Fruit fly (Drosophila melanogaster) whole organism, embryonic: ENCODE measurements around the gene bol.

Source experiments
- CG12104 ChIP-seq: fragments of 200-800 bp; sonication (Bioruptor generic); optimal IDR thresholded peaks from 3 replicates; lab custom pipeline; 2016; ENCODE audit warnings: missing biosample characterization, missing genetic modification characterization
- CG1602 ChIP-seq: fragments of 200-800 bp; sonication (Bioruptor generic); optimal IDR thresholded peaks from 3 replicates; lab custom pipeline; 2016; ENCODE audit warnings: missing biosample characterization, missing genetic modification characterization
- CG17328 ChIP-seq: fragments of 200-800 bp; sonication (Bioruptor generic); IDR thresholded peaks from 2 replicates; pipeline ENCODE4 v1.3.6; 2022; ENCODE audit warnings: missing biosample characterization, missing genetic modification characterization
- CG3281 ChIP-seq: fragments of 200-800 bp; sonication (Bioruptor generic); optimal IDR thresholded peaks from 3 replicates; lab custom pipeline; 2017; ENCODE audit warnings: missing biosample characterization, mild to moderate bottlenecking, missing genetic modification characterization
- CG4328 ChIP-seq: fragments of 200-800 bp; sonication (Bioruptor generic); optimal IDR thresholded peaks from 3 replicates; lab custom pipeline; 2017; ENCODE audit warnings: missing biosample characterization, missing genetic modification reagents, missing genetic modification characterization
- CG9437 ChIP-seq: fragments of 200-800 bp; sonication (Bioruptor generic); optimal IDR thresholded peaks from 2 replicates; lab custom pipeline; 2018; ENCODE audit warnings: missing biosample characterization, mild to moderate bottlenecking, missing genetic modification characterization
- Doc2 ChIP-seq: fragments of 200-800 bp; sonication (Bioruptor generic); IDR thresholded peaks from 2 replicates; pipeline ENCODE4 v1.3.6; 2022; ENCODE audit warnings: missing biosample characterization, missing genetic modification characterization
- ac ChIP-seq: fragments of 200-800 bp; sonication (Bioruptor generic); optimal IDR thresholded peaks from 3 replicates; lab custom pipeline; 2017; ENCODE audit warnings: missing biosample characterization, mild to moderate bottlenecking, missing genetic modification characterization
- cwo ChIP-seq: fragments of 200-800 bp; sonication (Bioruptor generic); optimal IDR thresholded peaks from 3 replicates; lab custom pipeline; 2017; ENCODE audit warnings: missing biosample characterization, missing genetic modification characterization, mild to moderate bottlenecking, moderate library complexity, missing genetic modification reagents
- hbn ChIP-seq: fragments of 200-800 bp; sonication (Bioruptor generic); IDR thresholded peaks from 2 replicates; pipeline ENCODE4 v1.3.6; 2022; ENCODE audit warnings: missing biosample characterization, missing genetic modification characterization; ENCODE audit not compliant: partially characterized antibody
- pan ChIP-seq, 4 experiments: fragments of >200 bp in 3 of 4; fragments of 200-800 bp in 1 of 4; sonication (Bioruptor generic) in 1 of 4; optimal IDR thresholded peaks in 3 of 4; IDR thresholded peaks in 1 of 4; 2 replicates each; pipeline versions ENCODE4 v1.3.6 to Lab custom; 2017 to 2022; ENCODE audit warnings: missing biosample characterization in 2 of 4, missing genetic modification characterization in 2 of 4, mixed read lengths in 1 of 4
- row ChIP-seq: fragments of 200-800 bp; sonication (Bioruptor generic); IDR thresholded peaks from 3 replicates; pipeline ENCODE4 v1.3.6; 2022; ENCODE audit warnings: missing biosample characterization, missing genetic modification characterization

DNA sequence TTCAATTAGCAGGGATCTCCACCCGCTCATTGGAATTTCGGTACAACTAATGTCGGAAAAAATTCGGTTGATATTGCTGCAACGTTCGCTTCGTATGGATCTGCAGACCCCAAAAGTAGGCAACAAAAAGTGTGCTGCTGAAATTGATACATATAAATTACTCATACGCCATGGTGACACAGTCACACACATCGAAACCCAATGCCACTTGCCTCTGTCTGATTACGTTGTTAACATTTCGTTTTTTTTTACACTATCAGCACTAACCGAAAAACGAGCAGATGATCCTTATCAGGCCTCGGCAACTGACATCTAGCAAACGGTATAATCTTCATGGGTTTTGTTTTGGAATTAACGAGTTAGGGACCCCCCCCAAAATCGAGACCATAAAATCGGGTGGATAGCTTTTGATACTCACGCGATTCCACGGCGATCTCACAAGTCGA lies 39.2 kb downstream of the bol start:
- TF ChIP-seq CG12104 (GFP tag; lab: Kevin White, UChicago), result no peak
- no peak for TF ChIP-seq hbn
- TF ChIP-seq CG17328 (GFP tag; lab: Robert Waterston, UW), result no peak
- no peak for TF ChIP-seq ac (GFP tag; lab: Kevin White, UChicago)
- TF ChIP-seq CG4328 (GFP tag; lab: Kevin White, UChicago), result no peak
- TF ChIP-seq pan (optimal IDR thresholded peaks at IDR 0.05; lab: Kevin White, UChicago), result no peak
- TF ChIP-seq pan (GFP tag; optimal IDR thresholded peaks at IDR 0.05 in 1 of 2, IDR thresholded peaks at IDR 0.05 in 1 of 2), result no peak
- no peak for TF ChIP-seq Doc2 (GFP tag; lab: Robert Waterston, UW)
- peak; percentile 36 for TF ChIP-seq CG9437 (GFP tag; lab: Kevin White, UChicago)
- no peak for TF ChIP-seq CG3281
- TF ChIP-seq row (GFP tag; lab: Robert Waterston, UW), result no peak; the same call in 2 of the 3 replicates
- no peak for TF ChIP-seq cwo (GFP tag; lab: Kevin White, UChicago)
- no peak for TF ChIP-seq CG1602 (GFP tag; lab: Kevin White, UChicago)
